Worm (Caenorhabditis elegans) whole organism, L1 larva: Measurements from ENCODE around the gene C56C10.7.

ENCODE experiments used
- ama-1 ChIP-seq: fragments of 150-350 bp; optimal IDR thresholded peaks from 2 replicates; lab custom pipeline; 2014
- ces-1 ChIP-seq: fragments of 150-350 bp; optimal IDR thresholded peaks from 2 replicates; lab custom pipeline; 2014; ENCODE audit warnings: missing biosample characterization, missing genetic modification reagents, missing genetic modification characterization
- snpc-4 ChIP-seq: fragments of 150-350 bp; optimal IDR thresholded peaks from 2 replicates; lab custom pipeline; 2014; ENCODE audit warnings: missing biosample characterization, missing genetic modification characterization
- unc-62 ChIP-seq: fragments of 150-350 bp; optimal IDR thresholded peaks from 2 replicates; lab custom pipeline; 2014; ENCODE audit warnings: missing biosample characterization, missing genetic modification reagents, missing genetic modification characterization

ce11 chrII:6608626-6609025 is 21.3 kb upstream of the C56C10.7 start:
- no peak for TF ChIP-seq ama-1
- no peak for TF ChIP-seq ces-1 (GFP tag; lab: Kevin White, UChicago)
- no peak for TF ChIP-seq snpc-4
- no peak for TF ChIP-seq unc-62 (GFP tag; lab: Kevin White, UChicago)
